Worm (Caenorhabditis elegans): ENCODE data around the gene sma-2.

The sma-2 gene

ce11 chrIII:8745214-8745613, 4.3 kb upstream of the sma-2 start:
- TF ChIP-seq W03F9.2 (tag; optimal IDR thresholded peaks at IDR 0.05) (no peak), him-1 (tag; optimal IDR thresholded peaks at IDR 0.05) (no peak), dao-5 (tag; optimal IDR thresholded peaks at IDR 0.05) (no peak)

ce11 chrIII:8748620-8749019, 860 bp upstream of the sma-2 start:
- TF ChIP-seq dao-5 (tag; optimal IDR thresholded peaks at IDR 0.05) = no peak
- TF ChIP-seq him-1 (tag; optimal IDR thresholded peaks at IDR 0.05) = no peak
- TF ChIP-seq W03F9.2 (tag; optimal IDR thresholded peaks at IDR 0.05) = no peak

- TF ChIP-seq him-1 (tag; optimal IDR thresholded peaks at IDR 0.05) (no peak), W03F9.2 (tag; optimal IDR thresholded peaks at IDR 0.05) (no peak), dao-5 (tag; optimal IDR thresholded peaks at IDR 0.05) (no peak)
Measured at ce11 chrIII:8750606-8751005, 1.1 kb downstream of the sma-2 start, which contains the start of gene ugtp-1. ugtp-1 (minus strand) TSS chrIII:8750706.

- no peak for TF ChIP-seq W03F9.2 (tag; optimal IDR thresholded peaks at IDR 0.05)
- no peak for TF ChIP-seq him-1 (tag; optimal IDR thresholded peaks at IDR 0.05)
- TF ChIP-seq dao-5 (tag; optimal IDR thresholded peaks at IDR 0.05) = no peak
Measured at ce11 chrIII:8754682-8755081, 5.2 kb downstream of the sma-2 start, which contains the start of gene tomm-70. tomm-70 (minus strand) TSS chrIII:8754750.

ce11 chrIII:8761040-8761654, 11.7 kb downstream of the sma-2 start, which contains the start of gene aak-1:
aak-1 (minus strand) TSS chrIII:8761090.
- no peak for TF ChIP-seq dao-5 (tag; optimal IDR thresholded peaks at IDR 0.05)
- no peak for TF ChIP-seq him-1 (tag; optimal IDR thresholded peaks at IDR 0.05)
- no peak for TF ChIP-seq W03F9.2 (tag; optimal IDR thresholded peaks at IDR 0.05)

ce11 chrIII:8762016-8762415, 12.5 kb downstream of the sma-2 start:
- TF ChIP-seq W03F9.2 (tag; optimal IDR thresholded peaks at IDR 0.05) = no peak

- TF ChIP-seq W03F9.2 (tag; optimal IDR thresholded peaks at IDR 0.05) (no peak), him-1 (tag; optimal IDR thresholded peaks at IDR 0.05) (no peak), dao-5 (tag; optimal IDR thresholded peaks at IDR 0.05) (no peak)
Measured at ce11 chrIII:8763111-8763510, 13.6 kb downstream of the sma-2 start.

ce11 chrIII:8765030-8765429, 15.6 kb downstream of the sma-2 start:
- TF ChIP-seq him-1 (tag; optimal IDR thresholded peaks at IDR 0.05) = no peak
- no peak for TF ChIP-seq dao-5 (tag; optimal IDR thresholded peaks at IDR 0.05)
- TF ChIP-seq W03F9.2 (tag; optimal IDR thresholded peaks at IDR 0.05) = no peak

- no peak for TF ChIP-seq dao-5 (tag; optimal IDR thresholded peaks at IDR 0.05)
- TF ChIP-seq W03F9.2 (tag; optimal IDR thresholded peaks at IDR 0.05) = no peak
- TF ChIP-seq him-1 (tag; optimal IDR thresholded peaks at IDR 0.05) = no peak
Measured at ce11 chrIII:8766467-8766866, 17.0 kb downstream of the sma-2 start.

ce11 chrIII:8767292-8767829, 17.9 kb downstream of the sma-2 start, which contains the start of gene mig-22:
mig-22 (minus strand) TSS chrIII:8767342.
- TF ChIP-seq W03F9.2 (tag; optimal IDR thresholded peaks at IDR 0.05) (no peak), him-1 (tag; optimal IDR thresholded peaks at IDR 0.05) (no peak)

- TF ChIP-seq him-1 (tag; optimal IDR thresholded peaks at IDR 0.05) = peak; percentile 53
- peak; percentile 23 for TF ChIP-seq dao-5 (tag; optimal IDR thresholded peaks at IDR 0.05)
- TF ChIP-seq W03F9.2 (tag; optimal IDR thresholded peaks at IDR 0.05) = peak; percentile 78
Measured at ce11 chrIII:8767889-8768361, 18.4 kb downstream of the sma-2 start, which contains the start of gene mtss-1. mtss-1 (plus strand) TSS chrIII:8768311.

- no peak for TF ChIP-seq dao-5 (tag; optimal IDR thresholded peaks at IDR 0.05)
Measured at ce11 chrIII:8769253-8769652, 19.8 kb downstream of the sma-2 start, which contains the start of gene K02D10.1. K02D10.1 (plus strand) TSS chrIII:8769536.

- TF ChIP-seq W03F9.2 (tag; optimal IDR thresholded peaks at IDR 0.05) (no peak), him-1 (tag; optimal IDR thresholded peaks at IDR 0.05) (no peak), dao-5 (tag; optimal IDR thresholded peaks at IDR 0.05) (no peak)
Measured at ce11 chrIII:8770243-8770642, 20.8 kb downstream of the sma-2 start.

- no peak for TF ChIP-seq dao-5 (tag; optimal IDR thresholded peaks at IDR 0.05)
- TF ChIP-seq W03F9.2 (tag; optimal IDR thresholded peaks at IDR 0.05) = no peak
Measured at ce11 chrIII:8771162-8771561, 21.7 kb downstream of the sma-2 start, which contains the start of gene K02D10.2. K02D10.2 (minus strand) TSS chrIII:8771262.

- TF ChIP-seq him-1 (tag; optimal IDR thresholded peaks at IDR 0.05) = no peak
Measured at ce11 chrIII:8771851-8772250, 22.4 kb downstream of the sma-2 start, which contains the start of gene K02D10.3. K02D10.3 (minus strand) TSS chrIII:8771951.
